Fruit fly (Drosophila melanogaster): ENCODE measurements around the gene Crz.

DNA sequence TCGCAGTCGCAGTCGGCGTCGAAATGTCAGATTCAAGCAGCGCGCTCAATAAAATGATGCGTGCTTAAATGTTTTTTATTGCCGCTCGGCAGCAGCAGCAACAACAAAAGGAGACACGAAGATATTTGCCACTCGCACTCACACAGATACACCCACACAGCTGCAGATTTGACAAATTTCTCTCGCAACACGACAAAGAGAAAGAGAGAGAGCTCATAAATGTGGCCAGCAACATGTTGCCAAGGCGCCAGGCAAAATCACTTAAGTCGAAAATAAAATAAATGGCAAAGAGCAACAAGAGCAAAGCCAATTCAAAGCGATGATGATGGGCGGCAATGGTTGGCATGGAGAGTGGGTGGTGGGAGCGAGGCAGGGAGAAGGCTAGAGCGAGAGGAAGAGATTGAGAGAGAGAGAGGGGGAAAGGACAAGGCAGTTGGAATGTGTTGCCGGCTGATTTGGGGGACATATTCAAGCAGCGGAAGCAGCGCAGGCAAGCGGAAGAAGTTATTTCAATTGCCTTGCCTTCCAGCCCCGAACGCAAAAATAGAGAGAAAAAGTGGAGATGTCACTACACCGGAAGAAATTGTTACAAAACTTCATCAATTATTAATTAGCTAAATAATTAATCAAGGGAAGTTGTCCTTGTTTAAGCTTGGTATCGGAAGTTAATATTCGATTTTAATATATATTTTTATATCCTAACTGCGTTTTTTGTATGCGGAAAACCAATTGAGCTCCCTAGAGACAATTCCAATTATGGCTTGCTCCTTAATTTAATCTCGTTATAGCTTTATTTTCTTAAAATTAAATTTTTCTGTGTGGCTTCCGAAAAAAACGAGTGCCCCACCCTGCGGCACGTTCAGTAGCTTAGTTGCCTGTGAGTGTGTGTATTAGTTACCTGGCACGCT lies 32.4 kb downstream of the Crz start:
- TF ChIP-seq Myc (optimal IDR thresholded peaks at IDR 0.05): no peak
- TF ChIP-seq fru (GFP tag; optimal IDR thresholded peaks at IDR 0.05): no peak
- TF ChIP-seq CG9705 (GFP tag; optimal IDR thresholded peaks at IDR 0.05): no peak
- peak; percentile 58 to 69 for TF ChIP-seq dl (GFP tag; optimal IDR thresholded peaks at IDR 0.05; ENCODE audit: insufficient read depth in 1 of 2, partially characterized antibody in 2 of 2)
- TF ChIP-seq woc (GFP tag; optimal IDR thresholded peaks at IDR 0.05): no peak
- no peak for TF ChIP-seq Vsx2 (GFP tag; optimal IDR thresholded peaks at IDR 0.05; ENCODE audit: partially characterized antibody)
- TF ChIP-seq Hr78 (GFP tag; optimal IDR thresholded peaks at IDR 0.05): no peak
- TF ChIP-seq psq (GFP tag; optimal IDR thresholded peaks at IDR 0.05): no peak

All from whole organism, wandering third instar larva.